Worm (Caenorhabditis elegans): ENCODE results near the gene F38E11.9.

DNA sequence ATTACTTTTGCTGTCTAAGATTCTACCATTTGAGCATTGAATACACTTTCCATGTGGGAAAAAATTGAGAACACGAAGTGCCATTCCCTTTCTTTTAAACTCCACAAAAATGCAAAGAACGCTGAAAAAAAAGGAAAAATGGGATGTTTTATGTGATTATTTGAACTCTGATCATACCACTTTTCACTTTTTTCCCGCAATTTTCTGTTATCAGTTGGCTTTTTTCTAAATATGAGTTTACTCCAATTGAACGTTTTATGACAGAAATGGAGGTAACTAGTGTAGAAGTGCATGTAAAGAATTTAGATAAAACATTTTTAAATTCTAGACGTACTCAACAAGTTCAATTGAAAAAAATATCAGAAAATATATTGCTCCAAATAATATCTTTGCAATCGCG, 2.4 kb downstream of the F38E11.9 start:
- no peak for TF ChIP-seq nhr-237 (tag; optimal IDR thresholded peaks at IDR 0.05)
- TF ChIP-seq unc-130 (GFP tag; optimal IDR thresholded peaks at IDR 0.05) = no peak
- no peak for TF ChIP-seq spr-3 (GFP tag; optimal IDR thresholded peaks at IDR 0.05)
- no peak for TF ChIP-seq set-16 (GFP tag; IDR thresholded peaks at IDR 0.05)
- no peak for TF ChIP-seq dpl-1 (GFP tag; optimal IDR thresholded peaks at IDR 0.05)
- peak; percentile 47 for TF ChIP-seq dve-1 (tag; optimal IDR thresholded peaks at IDR 0.05; ENCODE audit: insufficient read depth)
- no peak for TF ChIP-seq daf-16 (GFP tag; optimal IDR thresholded peaks at IDR 0.05)
- peak; percentile 69 for TF ChIP-seq daf-16 (tag; optimal IDR thresholded peaks at IDR 0.05)
- no peak for TF ChIP-seq dmd-8 (GFP tag; IDR thresholded peaks at IDR 0.05)
